Worm (Caenorhabditis elegans): Measurements from ENCODE around the gene ZK688.10.

DNA sequence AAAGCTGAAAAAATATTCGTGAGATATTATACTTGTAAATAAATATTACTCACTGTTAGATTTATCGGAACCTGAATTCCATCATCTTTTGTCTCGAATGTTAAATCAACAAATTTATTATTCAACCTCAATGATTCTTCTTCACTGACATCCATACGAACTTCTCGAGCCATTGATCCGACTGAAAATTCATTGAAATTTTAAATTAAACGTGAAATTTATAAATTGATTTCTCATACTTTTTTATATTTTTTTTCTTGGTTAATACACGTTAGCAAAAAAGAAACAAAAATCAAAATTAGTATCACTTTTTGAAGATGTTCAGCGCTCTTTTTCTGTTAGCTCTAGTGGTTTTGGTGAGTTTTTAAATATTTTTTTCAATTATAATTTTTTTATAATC lies 23.0 kb upstream of the ZK688.10 start, which contains the start of gene C29E4.14:
- TF ChIP-seq unc-39 (tag; optimal IDR thresholded peaks at IDR 0.05) (no peak), sptf-1 (tag; optimal IDR thresholded peaks at IDR 0.05) (no peak), nhr-76 (tag; optimal IDR thresholded peaks at IDR 0.05) (no peak)
